Worm (Caenorhabditis elegans) whole organism, L2 larva: ENCODE measurements around the gene gln-1.

ENCODE experiments used
- C34F6.9 ChIP-seq: fragments of 150-350 bp; optimal IDR thresholded peaks from 2 replicates; lab custom pipeline; 2014; ENCODE audit warnings: missing biosample characterization, missing genetic modification characterization
- F13H6.1 ChIP-seq: sonication (generic microtip); optimal IDR thresholded peaks from 2 replicates; lab custom pipeline; 2016; ENCODE audit warnings: missing genetic modification characterization, missing compliant biosample characterization
- R02D3.7 ChIP-seq: fragments of 150-350 bp; optimal IDR thresholded peaks from 2 replicates; lab custom pipeline; 2014; ENCODE audit warnings: missing biosample characterization, missing genetic modification characterization
- Y55F3AM.14 ChIP-seq: fragments of 200-800 bp; sonication (Bioruptor generic); optimal IDR thresholded peaks from 2 replicates; lab custom pipeline; 2018; ENCODE audit warnings: mild to moderate bottlenecking, missing genetic modification characterization, missing compliant biosample characterization
- ZK546.5 ChIP-seq: sonication (generic microtip); optimal IDR thresholded peaks from 2 replicates; lab custom pipeline; 2017; ENCODE audit warnings: missing biosample characterization, missing genetic modification characterization
- alr-1 ChIP-seq: fragments of 150-350 bp; optimal IDR thresholded peaks from 2 replicates; lab custom pipeline; 2014; ENCODE audit warnings: missing biosample characterization, missing genetic modification characterization
- aly-2 ChIP-seq: fragments of 150-350 bp; optimal IDR thresholded peaks from 2 replicates; lab custom pipeline; 2014; ENCODE audit warnings: missing biosample characterization, missing genetic modification characterization
- ama-1 ChIP-seq: fragments of 150-350 bp; optimal IDR thresholded peaks from 2 replicates; lab custom pipeline; 2018; ENCODE audit warnings: inconsistent platforms
- blmp-1 ChIP-seq: sonication (generic microtip); optimal IDR thresholded peaks from 2 replicates; lab custom pipeline; 2017; ENCODE audit warnings: missing genetic modification characterization, mild to moderate bottlenecking, missing compliant biosample characterization, antibody characterized with exemption, moderate library complexity; ENCODE audit not compliant: insufficient read depth
- ceh-16 ChIP-seq: fragments of 150-350 bp; optimal IDR thresholded peaks from 2 replicates; lab custom pipeline; 2014; ENCODE audit warnings: missing biosample characterization, missing genetic modification characterization
- ceh-82 ChIP-seq: fragments of 150-350 bp; optimal IDR thresholded peaks from 2 replicates; lab custom pipeline; 2014; ENCODE audit warnings: missing biosample characterization, missing genetic modification characterization
- crh-2 ChIP-seq: sonication (generic microtip); optimal IDR thresholded peaks from 2 replicates; lab custom pipeline; 2017; ENCODE audit warnings: missing biosample characterization, missing genetic modification characterization
- dmd-4 ChIP-seq: sonication (generic microtip); optimal IDR thresholded peaks from 2 replicates; lab custom pipeline; 2017; ENCODE audit warnings: missing biosample characterization, missing genetic modification characterization
- egl-27 ChIP-seq: sonication (generic microtip); optimal IDR thresholded peaks from 3 replicates; lab custom pipeline; 2017; ENCODE audit warnings: missing biosample characterization, missing genetic modification reagents, missing genetic modification characterization
- elt-1 ChIP-seq: fragments of 150-350 bp; optimal IDR thresholded peaks from 2 replicates; lab custom pipeline; 2014; ENCODE audit warnings: missing biosample characterization, missing genetic modification characterization
- elt-3 ChIP-seq: sonication (generic microtip); optimal IDR thresholded peaks from 2 replicates; lab custom pipeline; 2017; ENCODE audit warnings: missing biosample characterization, missing genetic modification characterization
- fos-1 ChIP-seq: fragments of 150-350 bp; optimal IDR thresholded peaks from 2 replicates; lab custom pipeline; 2014; ENCODE audit warnings: missing biosample characterization, missing genetic modification characterization
- gmeb-1 ChIP-seq: fragments of 150-350 bp; optimal IDR thresholded peaks from 2 replicates; lab custom pipeline; 2014; ENCODE audit warnings: missing biosample characterization, missing genetic modification characterization
- lin-11 ChIP-seq: fragments of 150-350 bp; sonication (generic microtip); optimal IDR thresholded peaks from 2 replicates; lab custom pipeline; 2014; ENCODE audit warnings: missing biosample characterization, missing genetic modification characterization, inconsistent platforms, mixed read lengths
- lin-13 ChIP-seq: fragments of 150-350 bp; optimal IDR thresholded peaks from 2 replicates; lab custom pipeline; 2014; ENCODE audit warnings: missing biosample characterization, missing genetic modification reagents, missing genetic modification characterization
- lin-39 ChIP-seq: fragments of 150-350 bp; optimal IDR thresholded peaks from 2 replicates; lab custom pipeline; 2014; ENCODE audit warnings: missing biosample characterization, missing genetic modification reagents, missing genetic modification characterization
- lsy-2 ChIP-seq, 2 experiments: fragments of 150-350 bp in 1 of 2; sonication (generic microtip) in 1 of 2; optimal IDR thresholded peaks; 2 replicates each; lab custom pipeline; 2014 to 2017; ENCODE audit warnings: missing biosample characterization in 2 of 2, missing genetic modification characterization in 2 of 2
- mab-5 ChIP-seq: fragments of 150-350 bp; optimal IDR thresholded peaks from 2 replicates; lab custom pipeline; 2014; ENCODE audit warnings: missing biosample characterization, missing genetic modification characterization
- mbf-1 ChIP-seq: sonication (generic microtip); optimal IDR thresholded peaks from 2 replicates; lab custom pipeline; 2017; ENCODE audit warnings: missing biosample characterization, missing genetic modification characterization
- mdl-1 ChIP-seq, 2 experiments: fragments of 150-350 bp in 1 of 2; sonication (generic microtip) in 1 of 2; optimal IDR thresholded peaks; 2 replicates each; lab custom pipeline; 2017; ENCODE audit warnings: missing biosample characterization in 2 of 2, missing genetic modification characterization in 2 of 2
- nhr-10 ChIP-seq: sonication (generic microtip); optimal IDR thresholded peaks from 2 replicates; lab custom pipeline; 2017; ENCODE audit warnings: missing biosample characterization, missing genetic modification characterization
- nhr-11 ChIP-seq: fragments of 150-350 bp; optimal IDR thresholded peaks from 2 replicates; lab custom pipeline; 2014; ENCODE audit warnings: missing biosample characterization, missing genetic modification characterization
- nhr-12 ChIP-seq: fragments of 150-350 bp; optimal IDR thresholded peaks from 2 replicates; lab custom pipeline; 2014; ENCODE audit warnings: missing biosample characterization, missing genetic modification characterization
- nhr-129 ChIP-seq: fragments of 150-350 bp; optimal IDR thresholded peaks from 2 replicates; lab custom pipeline; 2014; ENCODE audit warnings: missing biosample characterization, missing genetic modification characterization
- nhr-21 ChIP-seq: fragments of 150-350 bp; optimal IDR thresholded peaks from 2 replicates; lab custom pipeline; 2014; ENCODE audit warnings: missing biosample characterization, missing genetic modification characterization
- nhr-23 ChIP-seq: fragments of 150-350 bp; optimal IDR thresholded peaks from 2 replicates; lab custom pipeline; 2014; ENCODE audit warnings: missing biosample characterization, missing genetic modification reagents, missing genetic modification characterization
- nhr-237 ChIP-seq: fragments of 150-350 bp; optimal IDR thresholded peaks from 2 replicates; lab custom pipeline; 2014; ENCODE audit warnings: missing biosample characterization, missing genetic modification characterization
- nhr-25 ChIP-seq: fragments of 150-350 bp; sonication (generic microtip); optimal IDR thresholded peaks from 3 replicates; lab custom pipeline; 2014; ENCODE audit warnings: missing biosample characterization, missing genetic modification characterization
- nhr-6 ChIP-seq: fragments of 150-350 bp; optimal IDR thresholded peaks from 2 replicates; lab custom pipeline; 2014; ENCODE audit warnings: missing biosample characterization, missing genetic modification characterization
- nhr-77 ChIP-seq: fragments of 150-350 bp; optimal IDR thresholded peaks from 2 replicates; lab custom pipeline; 2014; ENCODE audit warnings: missing biosample characterization, missing genetic modification characterization
- peb-1 ChIP-seq: fragments of 150-350 bp; optimal IDR thresholded peaks from 2 replicates; lab custom pipeline; 2014; ENCODE audit warnings: missing biosample characterization, missing genetic modification characterization
- sem-4 ChIP-seq: fragments of 150-350 bp; optimal IDR thresholded peaks from 2 replicates; lab custom pipeline; 2014; ENCODE audit warnings: missing biosample characterization, missing genetic modification reagents, missing genetic modification characterization
- skn-1 ChIP-seq: sonication (generic microtip); optimal IDR thresholded peaks from 2 replicates; lab custom pipeline; 2017; ENCODE audit warnings: missing biosample characterization, missing genetic modification characterization
- sma-3 ChIP-seq: sonication (generic microtip); optimal IDR thresholded peaks from 2 replicates; lab custom pipeline; 2016; ENCODE audit warnings: missing genetic modification reagents, missing genetic modification characterization, missing compliant biosample characterization
- sma-9 ChIP-seq, 2 experiments: fragments of 150-350 bp in 1 of 2; sonication (generic microtip) in 1 of 2; optimal IDR thresholded peaks; 2 replicates each; lab custom pipeline; 2014 to 2016; ENCODE audit warnings: missing genetic modification characterization in 2 of 2, mild to moderate bottlenecking in 1 of 2, missing biosample characterization in 1 of 2, missing compliant biosample characterization in 1 of 2, missing genetic modification reagents in 1 of 2, moderate library complexity in 1 of 2
- snpc-4 ChIP-seq: fragments of 150-350 bp; optimal IDR thresholded peaks from 2 replicates; lab custom pipeline; 2014; ENCODE audit warnings: missing biosample characterization, missing genetic modification characterization
- unc-39 ChIP-seq: fragments of 150-350 bp; optimal IDR thresholded peaks from 2 replicates; lab custom pipeline; 2014; ENCODE audit warnings: missing biosample characterization, missing genetic modification characterization
- unc-55 ChIP-seq: fragments of 150-350 bp; sonication (generic microtip); optimal IDR thresholded peaks from 3 replicates; lab custom pipeline; 2014; ENCODE audit warnings: missing biosample characterization, missing genetic modification reagents, missing genetic modification characterization
- unc-62 ChIP-seq: fragments of 150-350 bp; optimal IDR thresholded peaks from 2 replicates; lab custom pipeline; 2014; ENCODE audit warnings: missing biosample characterization, missing genetic modification reagents, missing genetic modification characterization
- zag-1 ChIP-seq: fragments of 150-350 bp; optimal IDR thresholded peaks from 2 replicates; lab custom pipeline; 2014; ENCODE audit warnings: missing biosample characterization, missing genetic modification characterization
- ztf-1 ChIP-seq: fragments of 200-800 bp; sonication (Bioruptor generic); conservative IDR thresholded peaks from 2 replicates; pipeline ENCODE4 v1.3.6; 2022; ENCODE audit warnings: missing genetic modification characterization, missing compliant biosample characterization
- ztf-11 ChIP-seq: sonication (generic microtip); optimal IDR thresholded peaks from 2 replicates; lab custom pipeline; 2017; ENCODE audit warnings: missing biosample characterization, missing genetic modification characterization
- ztf-4 ChIP-seq: fragments of 150-350 bp; optimal IDR thresholded peaks from 2 replicates; lab custom pipeline; 2014; ENCODE audit warnings: missing biosample characterization, missing genetic modification characterization

Gene gln-1

ce11 chrX:6041094-6041441 is 17.0 kb upstream of the gln-1 start:
- TF ChIP-seq crh-2 (tag; lab: Kevin White, UChicago), result peak; percentile 8
- peak; percentile 15 for TF ChIP-seq fos-1
- TF ChIP-seq lin-39 (tag; lab: Kevin White, UChicago), result no peak

- peak; percentile 64 for TF ChIP-seq lin-13
- no peak for TF ChIP-seq ztf-11
- no peak for TF ChIP-seq R02D3.7 (tag; lab: Kevin White, UChicago)
- no peak for TF ChIP-seq mbf-1 (tag; lab: Kevin White, UChicago)
- no peak for TF ChIP-seq unc-39 (tag; lab: Kevin White, UChicago)
- no peak for TF ChIP-seq elt-3 (tag; lab: Kevin White, UChicago)
- TF ChIP-seq zag-1 (tag; lab: Kevin White, UChicago), result no peak
- TF ChIP-seq F13H6.1 (tag; lab: Kevin White, UChicago), result peak; percentile 90
- TF ChIP-seq skn-1 (tag; lab: Kevin White, UChicago), result no peak
- TF ChIP-seq crh-2 (tag; lab: Kevin White, UChicago), result peak; percentile 82
- peak; percentile 90 for TF ChIP-seq sma-3 (GFP tag; lab: Kevin White, UChicago)
- peak; percentile 75 for TF ChIP-seq egl-27 (tag; lab: Kevin White, UChicago)
- TF ChIP-seq gmeb-1, result peak; percentile 56
- no peak for TF ChIP-seq nhr-77 (tag; lab: Kevin White, UChicago)
- no peak for TF ChIP-seq ZK546.5
- TF ChIP-seq nhr-237 (tag; lab: Kevin White, UChicago), result no peak
- no peak for TF ChIP-seq ztf-1 (GFP tag; lab: Robert Waterston, UW)
- peak; percentile 75 for TF ChIP-seq fos-1
- TF ChIP-seq Y55F3AM.14 (GFP tag; lab: Kevin White, UChicago), result peak; percentile 24
- peak; percentile 78 for TF ChIP-seq ztf-4 (tag; lab: Kevin White, UChicago)
- TF ChIP-seq nhr-6 (tag; lab: Kevin White, UChicago), result peak; percentile 74
- no peak for TF ChIP-seq nhr-23 (tag; lab: Kevin White, UChicago)
- TF ChIP-seq peb-1 (tag; lab: Kevin White, UChicago), result no peak
- TF ChIP-seq ceh-16 (tag; lab: Kevin White, UChicago), result no peak
- no peak for TF ChIP-seq aly-2
- peak; percentile 10 for TF ChIP-seq unc-55 (GFP tag; lab: Kevin White, UChicago)
- TF ChIP-seq sma-9 (GFP tag; optimal IDR thresholded peaks at IDR 0.05; lab: Kevin White, UChicago), result peak; percentile 86
- TF ChIP-seq sma-9 (tag; optimal IDR thresholded peaks at IDR 0.05; lab: Kevin White, UChicago), result no peak
- TF ChIP-seq mab-5 (tag; lab: Kevin White, UChicago), result peak; percentile 4
- no peak for TF ChIP-seq nhr-11
- peak in 1 of 2 experiments; percentile 68 for TF ChIP-seq lsy-2 (tag; optimal IDR thresholded peaks at IDR 0.05; lab: Kevin White, UChicago)
- TF ChIP-seq nhr-129 (tag; lab: Kevin White, UChicago), result peak; percentile 94
- TF ChIP-seq nhr-12 (tag; lab: Kevin White, UChicago), result no peak
- TF ChIP-seq sem-4 (tag; lab: Kevin White, UChicago), result peak; percentile 86
- TF ChIP-seq elt-1 (tag; lab: Kevin White, UChicago), result no peak
- TF ChIP-seq ama-1 (lab: Kevin White, UChicago), result peak; percentile 75
- TF ChIP-seq blmp-1, result peak; percentile 59
- TF ChIP-seq ceh-82 (tag; lab: Kevin White, UChicago), result no peak
- TF ChIP-seq nhr-10, result peak; percentile 25
- no peak for TF ChIP-seq alr-1
- TF ChIP-seq lin-39 (tag; lab: Kevin White, UChicago), result no peak
- TF ChIP-seq unc-62, result no peak
- no peak for TF ChIP-seq dmd-4 (tag; lab: Kevin White, UChicago)
- no peak for TF ChIP-seq lin-11
- TF ChIP-seq mdl-1 (tag; optimal IDR thresholded peaks at IDR 0.05; lab: Kevin White, UChicago), result peak in 1 of 2 experiments; percentile 26
- TF ChIP-seq snpc-4, result no peak
- TF ChIP-seq nhr-25 (tag; lab: Kevin White, UChicago), result peak; percentile 80
- TF ChIP-seq nhr-21 (tag; lab: Kevin White, UChicago), result peak; percentile 83
- peak; percentile 44 for TF ChIP-seq C34F6.9 (tag; lab: Kevin White, UChicago)
Observed at ce11 chrX:6041995-6042481, 16.0 kb upstream of the gln-1 start.
